Fruit fly (Drosophila melanogaster) whole organism, embryonic: ENCODE results near the gene CG31102.

Experiments used
- CG16863 ChIP-seq: fragments of 200-800 bp; sonication (Bioruptor generic); optimal IDR thresholded peaks from 3 replicates; lab custom pipeline; 2016; ENCODE audit warnings: missing biosample characterization, missing genetic modification characterization
- btn ChIP-seq: fragments of 200-800 bp; sonication (Bioruptor generic); optimal IDR thresholded peaks from 2 replicates; lab custom pipeline; 2016; ENCODE audit warnings: missing biosample characterization, missing genetic modification characterization
- rib ChIP-seq: fragments of 200-800 bp; sonication (Bioruptor generic); IDR thresholded peaks from 2 replicates; pipeline ENCODE4 v1.3.6; 2022; ENCODE audit warnings: missing biosample characterization, missing genetic modification characterization
- trem ChIP-seq: fragments of 200-800 bp; optimal IDR thresholded peaks from 3 replicates; lab custom pipeline; 2019; ENCODE audit warnings: missing biosample characterization, mild to moderate bottlenecking, missing genetic modification characterization, moderate library complexity

dm6 chr3R:25313771-25314170 lies 18.4 kb upstream of the CG31102 start, which contains the start of gene CG31087:
- TF ChIP-seq trem (tag; lab: Kevin White, UChicago): no peak
- no peak for TF ChIP-seq CG16863 (GFP tag; lab: Kevin White, UChicago)
- no peak for TF ChIP-seq rib (GFP tag; lab: Robert Waterston, UW)
- TF ChIP-seq btn: no peak
